Worm (Caenorhabditis elegans) whole organism, L2 larva: Measurements from ENCODE around the gene F10C1.3.

Experiments used
- egl-27 ChIP-seq: sonication (generic microtip); optimal IDR thresholded peaks from 3 replicates; lab custom pipeline; 2017; ENCODE audit warnings: missing biosample characterization, missing genetic modification reagents, missing genetic modification characterization
- nhr-77 ChIP-seq: fragments of 150-350 bp; optimal IDR thresholded peaks from 2 replicates; lab custom pipeline; 2014; ENCODE audit warnings: missing biosample characterization, missing genetic modification characterization
- snpc-4 ChIP-seq: fragments of 150-350 bp; optimal IDR thresholded peaks from 2 replicates; lab custom pipeline; 2014; ENCODE audit warnings: missing biosample characterization, missing genetic modification characterization
- zag-1 ChIP-seq: fragments of 150-350 bp; optimal IDR thresholded peaks from 2 replicates; lab custom pipeline; 2014; ENCODE audit warnings: missing biosample characterization, missing genetic modification characterization
- ztf-11 ChIP-seq: sonication (generic microtip); optimal IDR thresholded peaks from 2 replicates; lab custom pipeline; 2017; ENCODE audit warnings: missing biosample characterization, missing genetic modification characterization

DNA sequence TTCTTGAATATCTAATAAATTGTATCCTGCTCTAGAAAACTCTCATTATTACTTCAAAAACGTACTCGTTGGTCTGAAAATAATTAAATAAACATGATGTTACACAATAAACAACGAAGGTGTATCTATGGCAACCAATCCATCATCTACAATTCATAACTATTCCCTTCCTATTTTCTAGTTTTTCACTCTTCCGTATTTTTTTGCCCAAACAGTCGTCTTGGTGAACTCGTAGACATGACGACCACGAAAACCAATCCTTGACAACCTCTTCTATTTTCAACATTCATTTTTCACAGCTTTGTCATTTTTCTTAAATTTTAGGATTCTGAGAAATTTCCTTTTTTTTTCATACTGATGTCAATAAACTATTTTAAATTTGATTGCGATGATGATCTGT is 31.3 kb upstream of the F10C1.3 start, which contains the start of gene K05F1.13:
- TF ChIP-seq snpc-4 (tag; lab: Kevin White, UChicago) (no peak), zag-1 (tag; lab: Kevin White, UChicago) (no peak), egl-27 (tag; lab: Kevin White, UChicago) (no peak), ztf-11 (no peak), nhr-77 (tag; lab: Kevin White, UChicago) (no peak)
